Comparison of ENCODE assay signal across 5 fruit fly cellular contexts in genomic region chr3R:5838683-5839365, dm6.
TF ChIP-seq lines count a peak whose summit lies in the region.

No protein-coding gene starts in this region.

- no peak for TF ChIP-seq CTCF in whole organism, embryonic (GFP tag; optimal IDR thresholded peaks at IDR 0.05; lab: Kevin White, UChicago)

TF ChIP-seq in whole organism, adult, 20 proteins besides CTCF, POLR2A, EP300 and RAD21 (continues in another document):
- TF ChIP-seq toe (GFP tag; optimal IDR thresholded peaks at IDR 0.05; lab: Kevin White, UChicago) (peak; percentile 40), tj (GFP tag; optimal IDR thresholded peaks at IDR 0.05; lab: Kevin White, UChicago) (no peak), CG7101 (tag; optimal IDR thresholded peaks at IDR 0.05; lab: Kevin White, UChicago) (peak; percentile 51), CG11617 (GFP tag; optimal IDR thresholded peaks at IDR 0.05; lab: Kevin White, UChicago) (peak; percentile 27), CG1620 (GFP tag; optimal IDR thresholded peaks at IDR 0.05; lab: Kevin White, UChicago) (no peak), CG12768 (GFP tag; optimal IDR thresholded peaks at IDR 0.05; lab: Kevin White, UChicago) (peak; percentile 22), CG33017 (tag; optimal IDR thresholded peaks at IDR 0.05; lab: Kevin White, UChicago) (no peak), CG5204 (GFP tag; optimal IDR thresholded peaks at IDR 0.05; lab: Kevin White, UChicago) (peak; percentile 44), ovo (GFP tag; optimal IDR thresholded peaks at IDR 0.05; lab: Kevin White, UChicago) (peak; percentile 47), cnc (optimal IDR thresholded peaks at IDR 0.05; lab: Kevin White, UChicago) (no peak), CG7045 (GFP tag; optimal IDR thresholded peaks at IDR 0.05; lab: Kevin White, UChicago) (peak; percentile 51), Clk (GFP tag; optimal IDR thresholded peaks at IDR 0.05; lab: Kevin White, UChicago) (no peak), cic (GFP tag; optimal IDR thresholded peaks at IDR 0.05; lab: Kevin White, UChicago) (peak; percentile 71), kay (GFP tag; lab: Kevin White, UChicago; ENCODE audit: borderline replicate concordance) (peak; percentile 57), bab1 (GFP tag; optimal IDR thresholded peaks at IDR 0.05; lab: Kevin White, UChicago) (no peak), Hr96 (GFP tag; optimal IDR thresholded peaks at IDR 0.05; lab: Kevin White, UChicago) (peak; percentile 5), pad (GFP tag; optimal IDR thresholded peaks at IDR 0.05; lab: Kevin White, UChicago) (peak; percentile 36), Mnt (GFP tag; optimal IDR thresholded peaks at IDR 0.05; lab: Kevin White, UChicago) (peak; percentile 47)

TF ChIP-seq in whole organism, embryonic, 481 proteins besides CTCF, POLR2A, EP300 and RAD21 (continues in another document):
- TF ChIP-seq CG9215 (GFP tag; IDR thresholded peaks at IDR 0.05; lab: Robert Waterston, UW) (no peak), CG13424 (tag; optimal IDR thresholded peaks at IDR 0.05; lab: Kevin White, UChicago) (no peak), twi (tag; optimal IDR thresholded peaks at IDR 0.05; lab: Kevin White, UChicago) (no peak), ash1 (GFP tag; optimal IDR thresholded peaks at IDR 0.05; lab: Kevin White, UChicago) (no peak), toy (GFP tag; IDR thresholded peaks at IDR 0.05; lab: Robert Waterston, UW) (no peak), CG15073 (GFP tag; optimal IDR thresholded peaks at IDR 0.05; lab: Kevin White, UChicago) (no peak), CG7928 (GFP tag; optimal IDR thresholded peaks at IDR 0.05; lab: Kevin White, UChicago) (no peak), Vsx1 (GFP tag; optimal IDR thresholded peaks at IDR 0.05; lab: Kevin White, UChicago) (no peak), BEAF-32 (GFP tag; optimal IDR thresholded peaks at IDR 0.05; lab: Kevin White, UChicago) (no peak), CG9727 (GFP tag; optimal IDR thresholded peaks at IDR 0.05; lab: Kevin White, UChicago) (peak; percentile 3), Rx (GFP tag; IDR thresholded peaks at IDR 0.05; lab: Robert Waterston, UW) (no peak), bcd (GFP tag; optimal IDR thresholded peaks at IDR 0.05; lab: Kevin White, UChicago) (no peak), trh (GFP tag; optimal IDR thresholded peaks at IDR 0.05; lab: Kevin White, UChicago) (no peak), bab2 (GFP tag; optimal IDR thresholded peaks at IDR 0.05; lab: Kevin White, UChicago) (peak; percentile 20), lab (GFP tag; optimal IDR thresholded peaks at IDR 0.05; lab: Kevin White, UChicago) (peak; percentile 22), CG8944 (GFP tag; optimal IDR thresholded peaks at IDR 0.05; lab: Kevin White, UChicago) (no peak), br (optimal IDR thresholded peaks at IDR 0.05; lab: Kevin White, UChicago) (no peak), CG14014 (GFP tag; IDR thresholded peaks at IDR 0.05; lab: Robert Waterston, UW) (no peak), NFAT (GFP tag; IDR thresholded peaks at IDR 0.05; lab: Robert Waterston, UW) (no peak), wek (GFP tag; optimal IDR thresholded peaks at IDR 0.05; lab: Kevin White, UChicago) (no peak)

TF ChIP-seq in whole organism, prepupa, 60 proteins besides CTCF, POLR2A, EP300 and RAD21 (continues in another document):
- TF ChIP-seq CG8632 (GFP tag; optimal IDR thresholded peaks at IDR 0.05; lab: Kevin White, UChicago) (peak; percentile 53), acj6 (GFP tag; optimal IDR thresholded peaks at IDR 0.05; lab: Kevin White, UChicago) (peak; percentile 31), CG34406 (GFP tag; optimal IDR thresholded peaks at IDR 0.05; lab: Kevin White, UChicago) (peak; percentile 19), CG10669 (GFP tag; optimal IDR thresholded peaks at IDR 0.05; lab: Kevin White, UChicago) (peak; percentile 52), CG6854 (GFP tag; optimal IDR thresholded peaks at IDR 0.05; lab: Kevin White, UChicago) (no peak), CG10631 (GFP tag; optimal IDR thresholded peaks at IDR 0.05; lab: Kevin White, UChicago) (peak; percentile 41), Eip75B (GFP tag; optimal IDR thresholded peaks at IDR 0.05; lab: Kevin White, UChicago) (peak; percentile 18), OdsH (GFP tag; optimal IDR thresholded peaks at IDR 0.05; lab: Kevin White, UChicago) (peak; percentile 51), Blimp-1 (GFP tag; optimal IDR thresholded peaks at IDR 0.05; lab: Kevin White, UChicago) (no peak), Sox15 (GFP tag; optimal IDR thresholded peaks at IDR 0.05; lab: Kevin White, UChicago) (no peak), Hr39 (GFP tag; optimal IDR thresholded peaks at IDR 0.05; lab: Kevin White, UChicago) (no peak), CG1621 (tag; optimal IDR thresholded peaks at IDR 0.05; lab: Kevin White, UChicago) (no peak), Hr4 (GFP tag; optimal IDR thresholded peaks at IDR 0.05; lab: Kevin White, UChicago) (no peak), CG4318 (GFP tag; optimal IDR thresholded peaks at IDR 0.05; lab: Kevin White, UChicago) (peak; percentile 21), salr (GFP tag; optimal IDR thresholded peaks at IDR 0.05; lab: Kevin White, UChicago) (peak in 1 of 2 experiments; percentile 54), fd59A (GFP tag; optimal IDR thresholded peaks at IDR 0.05; lab: Kevin White, UChicago) (peak; percentile 11), Eip78C (GFP tag; lab: Kevin White, UChicago) (peak; percentile 83), CG3919 (GFP tag; optimal IDR thresholded peaks at IDR 0.05; lab: Kevin White, UChicago) (peak; percentile 47), net (GFP tag; optimal IDR thresholded peaks at IDR 0.05; lab: Kevin White, UChicago) (peak; percentile 46), CG32006 (GFP tag; optimal IDR thresholded peaks at IDR 0.05; lab: Kevin White, UChicago) (no peak)

TF ChIP-seq in whole organism, pupa, 21 proteins besides CTCF, POLR2A, EP300 and RAD21:
- TF ChIP-seq CG32121 (GFP tag; IDR thresholded peaks at IDR 0.05; lab: Robert Waterston, UW) (no peak), CG14655 (GFP tag; optimal IDR thresholded peaks at IDR 0.05; lab: Kevin White, UChicago) (peak; percentile 29), fd96Ca (GFP tag; IDR thresholded peaks at IDR 0.05; lab: Robert Waterston, UW) (no peak), CG8301 (tag; optimal IDR thresholded peaks at IDR 0.05; lab: Kevin White, UChicago) (no peak), CG17806 (tag; optimal IDR thresholded peaks at IDR 0.05; lab: Kevin White, UChicago) (peak; percentile 8), CG34367 (tag; optimal IDR thresholded peaks at IDR 0.05; lab: Kevin White, UChicago) (peak; percentile 51), EcR (GFP tag; optimal IDR thresholded peaks at IDR 0.05; lab: Kevin White, UChicago) (no peak), D1 (tag; optimal IDR thresholded peaks at IDR 0.05; lab: Kevin White, UChicago) (no peak), Pif1A (GFP tag; optimal IDR thresholded peaks at IDR 0.05; lab: Kevin White, UChicago) (peak; percentile 69), Pif1B (GFP tag; optimal IDR thresholded peaks at IDR 0.05; lab: Kevin White, UChicago) (peak; percentile 33), CG8159 (tag; optimal IDR thresholded peaks at IDR 0.05; lab: Kevin White, UChicago) (no peak), Ets98B (GFP tag; IDR thresholded peaks at IDR 0.05; lab: Robert Waterston, UW) (no peak), CG9948 (tag; optimal IDR thresholded peaks at IDR 0.05; lab: Kevin White, UChicago) (no peak), CG13204 (GFP tag; optimal IDR thresholded peaks at IDR 0.05; lab: Kevin White, UChicago) (no peak), Snoo (tag; optimal IDR thresholded peaks at IDR 0.05; lab: Kevin White, UChicago) (no peak), gl (tag; optimal IDR thresholded peaks at IDR 0.05; lab: Kevin White, UChicago) (no peak), CG15710 (tag; optimal IDR thresholded peaks at IDR 0.05; lab: Kevin White, UChicago) (no peak), CG4496 (GFP tag; IDR thresholded peaks at IDR 0.05; lab: Robert Waterston, UW) (peak; percentile 35; the same call in 1 of the 3 replicates), rn (GFP tag; IDR thresholded peaks at IDR 0.05; lab: Robert Waterston, UW) (no peak), CG12605 (GFP tag; IDR thresholded peaks at IDR 0.05; lab: Robert Waterston, UW) (no peak)

TF ChIP-seq in whole organism, wandering third instar larva, 38 proteins besides CTCF, POLR2A, EP300 and RAD21:
- TF ChIP-seq Rel (GFP tag; optimal IDR thresholded peaks at IDR 0.05; lab: Kevin White, UChicago) (no peak), Rel (tag; optimal IDR thresholded peaks at IDR 0.05; lab: Kevin White, UChicago) (peak; percentile 72), Hr83 (GFP tag; optimal IDR thresholded peaks at IDR 0.05; lab: Kevin White, UChicago; ENCODE audit: poor library complexity, severe bottlenecking) (peak; percentile 42), Dfd (GFP tag; optimal IDR thresholded peaks at IDR 0.05; lab: Kevin White, UChicago) (no peak), CG9705 (GFP tag; optimal IDR thresholded peaks at IDR 0.05; lab: Kevin White, UChicago) (no peak)
TF ChIP-seq in whole organism, wandering third instar larva: peak in this region for 2.
